Worm (Caenorhabditis elegans) whole organism, L2 larva: ENCODE measurements around the gene ZK688.4.

ENCODE experiments used
- C34F6.9 ChIP-seq: fragments of 150-350 bp; optimal IDR thresholded peaks from 2 replicates; lab custom pipeline; 2014; ENCODE audit warnings: missing biosample characterization, missing genetic modification characterization
- blmp-1 ChIP-seq: sonication (generic microtip); optimal IDR thresholded peaks from 2 replicates; lab custom pipeline; 2017; ENCODE audit warnings: missing genetic modification characterization, mild to moderate bottlenecking, missing compliant biosample characterization, antibody characterized with exemption, moderate library complexity; ENCODE audit not compliant: insufficient read depth
- egl-27 ChIP-seq: sonication (generic microtip); optimal IDR thresholded peaks from 3 replicates; lab custom pipeline; 2017; ENCODE audit warnings: missing biosample characterization, missing genetic modification reagents, missing genetic modification characterization
- elt-3 ChIP-seq: sonication (generic microtip); optimal IDR thresholded peaks from 2 replicates; lab custom pipeline; 2017; ENCODE audit warnings: missing biosample characterization, missing genetic modification characterization
- fos-1 ChIP-seq: fragments of 150-350 bp; optimal IDR thresholded peaks from 2 replicates; lab custom pipeline; 2014; ENCODE audit warnings: missing biosample characterization, missing genetic modification characterization
- nhr-237 ChIP-seq: fragments of 150-350 bp; optimal IDR thresholded peaks from 2 replicates; lab custom pipeline; 2014; ENCODE audit warnings: missing biosample characterization, missing genetic modification characterization
- ztf-1 ChIP-seq: fragments of 200-800 bp; sonication (Bioruptor generic); conservative IDR thresholded peaks from 2 replicates; pipeline ENCODE4 v1.3.6; 2022; ENCODE audit warnings: missing genetic modification characterization, missing compliant biosample characterization

- TF ChIP-seq fos-1 (tag; lab: Kevin White, UChicago): no peak
- no peak for TF ChIP-seq nhr-237 (tag; lab: Kevin White, UChicago)
- peak; percentile 49 for TF ChIP-seq C34F6.9 (tag; lab: Kevin White, UChicago)
- no peak for TF ChIP-seq elt-3 (tag; lab: Kevin White, UChicago)
- TF ChIP-seq ztf-1 (GFP tag; lab: Robert Waterston, UW): no peak
- TF ChIP-seq blmp-1 (tag; lab: Kevin White, UChicago): no peak
- TF ChIP-seq egl-27 (tag; lab: Kevin White, UChicago): no peak
Observed at ce11 chrIII:7880132-7880715, 14.6 kb upstream of the ZK688.4 start.
